Worm (Caenorhabditis elegans): Measurements from ENCODE around the gene Y53F4B.23.

The Y53F4B.23 gene

ce11 chrII:15158364-15158763 is 34.1 kb downstream of the Y53F4B.23 start:
- TF ChIP-seq K02D7.2 (tag; optimal IDR thresholded peaks at IDR 0.05) (no peak), dve-1 (tag; optimal IDR thresholded peaks at IDR 0.05) (peak; percentile 51), pros-1 (tag; optimal IDR thresholded peaks at IDR 0.05) (no peak), ceh-24 (tag; optimal IDR thresholded peaks at IDR 0.05) (no peak)

ce11 chrII:15164453-15164852 is 40.1 kb downstream of the Y53F4B.23 start, which contains the start of gene gst-26:
TSS of gene gst-26 (minus strand) at chrII:15164553.
- TF ChIP-seq ceh-19 (GFP tag; optimal IDR thresholded peaks at IDR 0.05) (no peak), hlh-8 (tag; optimal IDR thresholded peaks at IDR 0.05) (no peak), ceh-18 (tag; optimal IDR thresholded peaks at IDR 0.05) (no peak), ama-1 (optimal IDR thresholded peaks at IDR 0.05) (no peak), Y22D7AL.16 (tag; optimal IDR thresholded peaks at IDR 0.05) (no peak), elt-2 (tag; optimal IDR thresholded peaks at IDR 0.05) (no peak), K09A11.1 (tag; optimal IDR thresholded peaks at IDR 0.05; ENCODE audit: insufficient read depth) (no peak), nhr-11 (tag; optimal IDR thresholded peaks at IDR 0.05) (no peak), rnt-1 (tag; optimal IDR thresholded peaks at IDR 0.05) (no peak), ceh-24 (tag; optimal IDR thresholded peaks at IDR 0.05) (no peak), ceh-45 (GFP tag; IDR thresholded peaks at IDR 0.05) (no peak), unc-3 (GFP tag; conservative IDR thresholded peaks at IDR 0.05) (no peak), unc-3 (tag; optimal IDR thresholded peaks at IDR 0.05) (no peak)

- TF ChIP-seq tbx-2 (tag; optimal IDR thresholded peaks at IDR 0.05) (peak; percentile 70), hlh-13 (GFP tag; optimal IDR thresholded peaks at IDR 0.05) (peak; percentile 69), ceh-6 (GFP tag; optimal IDR thresholded peaks at IDR 0.05) (peak; percentile 85), lim-6 (tag; optimal IDR thresholded peaks at IDR 0.05) (peak; percentile 47), ceh-48 (tag; optimal IDR thresholded peaks at IDR 0.05) (peak; percentile 71), fkh-6 (tag; optimal IDR thresholded peaks at IDR 0.05) (peak; percentile 79), eyg-1 (tag; optimal IDR thresholded peaks at IDR 0.05) (peak; percentile 2), C08G9.2 (tag; optimal IDR thresholded peaks at IDR 0.05) (peak; percentile 75), ttx-3 (tag; optimal IDR thresholded peaks at IDR 0.05) (peak; percentile 74), hlh-30 (tag; optimal IDR thresholded peaks at IDR 0.05; ENCODE audit: insufficient read depth) (peak; percentile 52), sox-2 (GFP tag; IDR thresholded peaks at IDR 0.05) (peak; percentile 74), madf-2 (tag; optimal IDR thresholded peaks at IDR 0.05) (peak; percentile 72), pros-1 (tag; optimal IDR thresholded peaks at IDR 0.05) (peak; percentile 57), F13H6.1 (tag; optimal IDR thresholded peaks at IDR 0.05) (peak; percentile 74), fax-1 (tag; optimal IDR thresholded peaks at IDR 0.05) (peak; percentile 77), fkh-10 (GFP tag; optimal IDR thresholded peaks at IDR 0.05) (peak; percentile 49), unc-86 (tag; optimal IDR thresholded peaks at IDR 0.05) (peak; percentile 69), ceh-22 (tag; optimal IDR thresholded peaks at IDR 0.05) (peak; percentile 23), K09A11.1 (tag; optimal IDR thresholded peaks at IDR 0.05; ENCODE audit: insufficient read depth) (peak; percentile 61), hlh-15 (tag; optimal IDR thresholded peaks at IDR 0.05) (peak; percentile 9), nhr-11 (tag; optimal IDR thresholded peaks at IDR 0.05) (no peak), ztf-16 (tag; optimal IDR thresholded peaks at IDR 0.05) (peak; percentile 86), ceh-34 (tag; optimal IDR thresholded peaks at IDR 0.05) (peak; percentile 81), dve-1 (tag; optimal IDR thresholded peaks at IDR 0.05) (peak; percentile 86), ceh-30 (tag; optimal IDR thresholded peaks at IDR 0.05) (peak; percentile 48), pax-1 (tag; optimal IDR thresholded peaks at IDR 0.05) (no peak), sdc-2 (tag; optimal IDR thresholded peaks at IDR 0.05) (peak; percentile 74), unc-3 (GFP tag; conservative IDR thresholded peaks at IDR 0.05) (peak; percentile 52; the same call in 1 of the 2 replicates), unc-3 (tag; optimal IDR thresholded peaks at IDR 0.05) (peak; percentile 24), ama-1 (optimal IDR thresholded peaks at IDR 0.05) (no peak), pha-2 (tag; optimal IDR thresholded peaks at IDR 0.05) (peak; percentile 54), K02D7.2 (tag; optimal IDR thresholded peaks at IDR 0.05) (peak; percentile 69), rnt-1 (tag; optimal IDR thresholded peaks at IDR 0.05) (peak; percentile 82), ref-2 (tag; optimal IDR thresholded peaks at IDR 0.05) (peak; percentile 81), ceh-14 (tag; optimal IDR thresholded peaks at IDR 0.05) (peak; percentile 59), syd-9 (tag; optimal IDR thresholded peaks at IDR 0.05) (peak; percentile 75), C38D4.7 (GFP tag; optimal IDR thresholded peaks at IDR 0.05) (peak; percentile 76), pat-9 (tag; optimal IDR thresholded peaks at IDR 0.05) (peak; percentile 81), ceh-45 (GFP tag; IDR thresholded peaks at IDR 0.05) (peak; percentile 68), ceh-24 (tag; optimal IDR thresholded peaks at IDR 0.05) (peak; percentile 55), ceh-19 (GFP tag; optimal IDR thresholded peaks at IDR 0.05) (peak; percentile 86), lin-11 (tag; optimal IDR thresholded peaks at IDR 0.05) (peak; percentile 77)
Measured at ce11 chrII:15165681-15166235, 41.5 kb downstream of the Y53F4B.23 start, which contains the start of gene gst-27. TSS of gene gst-27 (minus strand) at chrII:15165731.
